Fruit fly (Drosophila melanogaster) whole organism, embryonic: Measurements from ENCODE around the gene CG33932.

Source experiments
- Asciz ChIP-seq: fragments of 200-800 bp; sonication (Bioruptor generic); optimal IDR thresholded peaks from 2 replicates; lab custom pipeline; 2017; ENCODE audit warnings: missing biosample characterization, mild to moderate bottlenecking, missing genetic modification characterization, missing genetic modification reagents
- BEAF-32 ChIP-seq: fragments of 200-800 bp; sonication (Bioruptor generic); optimal IDR thresholded peaks from 3 replicates; lab custom pipeline; 2017; ENCODE audit warnings: missing biosample characterization, missing genetic modification characterization, mild to moderate bottlenecking, moderate library complexity, missing genetic modification reagents
- CG10209 ChIP-seq: fragments of 200-800 bp; sonication (Bioruptor generic); optimal IDR thresholded peaks from 3 replicates; lab custom pipeline; 2017; ENCODE audit warnings: missing biosample characterization, mild to moderate bottlenecking, missing genetic modification characterization, missing genetic modification reagents
- CG12071 ChIP-seq: fragments of 200-800 bp; sonication (Bioruptor generic); optimal IDR thresholded peaks from 3 replicates; lab custom pipeline; 2018; ENCODE audit warnings: missing biosample characterization, mild to moderate bottlenecking, missing genetic modification characterization
- CG12659 ChIP-seq: fragments of 200-800 bp; sonication (Bioruptor generic); optimal IDR thresholded peaks from 3 replicates; lab custom pipeline; 2017; ENCODE audit warnings: mild to moderate bottlenecking, missing biosample characterization, missing genetic modification reagents, missing genetic modification characterization
- CG13287 ChIP-seq: fragments of 200-800 bp; sonication (Bioruptor generic); IDR thresholded peaks from 2 replicates; pipeline ENCODE4 v1.3.6; 2022; ENCODE audit warnings: missing biosample characterization, missing genetic modification characterization; ENCODE audit not compliant: partially characterized antibody
- CG14050 ChIP-seq: fragments of 200-800 bp; sonication (Bioruptor generic); IDR thresholded peaks from 3 replicates; pipeline ENCODE4 v1.3.6; 2022; ENCODE audit warnings: missing biosample characterization, missing genetic modification characterization
- CG14710 ChIP-seq: fragments of 200-800 bp; sonication (Bioruptor generic); optimal IDR thresholded peaks from 3 replicates; lab custom pipeline; 2019; ENCODE audit warnings: missing biosample characterization, mild to moderate bottlenecking, missing genetic modification characterization, moderate library complexity
- CG15479 ChIP-seq: fragments of 200-800 bp; sonication (Bioruptor generic); optimal IDR thresholded peaks from 3 replicates; lab custom pipeline; 2019; ENCODE audit warnings: missing biosample characterization, mild to moderate bottlenecking, missing genetic modification characterization, moderate library complexity
- CG15514 ChIP-seq: fragments of 200-800 bp; sonication (Bioruptor generic); optimal IDR thresholded peaks from 3 replicates; lab custom pipeline; 2017; ENCODE audit warnings: missing biosample characterization, missing genetic modification characterization, mild to moderate bottlenecking, moderate library complexity, missing genetic modification reagents
- CG15696 ChIP-seq: fragments of 200-800 bp; sonication (Bioruptor generic); optimal IDR thresholded peaks from 2 replicates; lab custom pipeline; 2019; ENCODE audit warnings: missing biosample characterization, mild to moderate bottlenecking, missing genetic modification characterization, moderate library complexity
- CG2120 ChIP-seq: fragments of 200-800 bp; sonication (Bioruptor generic); optimal IDR thresholded peaks from 3 replicates; lab custom pipeline; 2016; ENCODE audit warnings: missing biosample characterization, missing genetic modification characterization
- CG31388 ChIP-seq: fragments of 200-800 bp; sonication (Bioruptor generic); optimal IDR thresholded peaks from 2 replicates; lab custom pipeline; 2016; ENCODE audit warnings: missing biosample characterization, missing genetic modification characterization
- CG4404 ChIP-seq: fragments of 200-800 bp; sonication (Bioruptor generic); IDR thresholded peaks from 2 replicates; pipeline ENCODE4 v1.3.6; 2022; ENCODE audit warnings: missing biosample characterization, missing genetic modification characterization
- CG7357 ChIP-seq: fragments of 200-800 bp; sonication (Bioruptor generic); IDR thresholded peaks from 3 replicates; pipeline ENCODE4 v1.3.6; 2022; ENCODE audit warnings: missing biosample characterization, missing genetic modification characterization
- CG9727 ChIP-seq: fragments of 200-800 bp; sonication (Bioruptor generic); optimal IDR thresholded peaks from 3 replicates; lab custom pipeline; 2017; ENCODE audit warnings: missing biosample characterization, mild to moderate bottlenecking, missing genetic modification characterization
- CG9797 ChIP-seq: fragments of 200-800 bp; sonication (Bioruptor generic); optimal IDR thresholded peaks from 3 replicates; lab custom pipeline; 2018; ENCODE audit warnings: missing biosample characterization, mild to moderate bottlenecking, missing genetic modification characterization
- CG9817 ChIP-seq: fragments of 200-800 bp; sonication (Bioruptor generic); optimal IDR thresholded peaks from 2 replicates; lab custom pipeline; 2018; ENCODE audit warnings: missing biosample characterization, mild to moderate bottlenecking, missing genetic modification characterization, moderate library complexity
- D19B ChIP-seq: fragments of 200-800 bp; sonication (Bioruptor generic); optimal IDR thresholded peaks from 2 replicates; lab custom pipeline; 2017; ENCODE audit warnings: missing biosample characterization, mild to moderate bottlenecking, missing genetic modification characterization
- Dref ChIP-seq: fragments of 200-800 bp; sonication (Bioruptor generic); IDR thresholded peaks from 2 replicates; pipeline ENCODE4 v1.3.6; 2022; ENCODE audit warnings: missing biosample characterization, missing genetic modification characterization
- GATAe ChIP-seq: fragments of 200-800 bp; sonication (Bioruptor generic); conservative IDR thresholded peaks from 2 replicates; pipeline ENCODE4 v1.3.6; 2022; ENCODE audit warnings: missing biosample characterization, missing genetic modification characterization
- HmgD ChIP-seq: fragments of 200-800 bp; sonication (Bioruptor generic); optimal IDR thresholded peaks from 3 replicates; lab custom pipeline; 2016; ENCODE audit warnings: missing biosample characterization, missing genetic modification characterization
- Hmr ChIP-seq: fragments of 200-800 bp; sonication (Bioruptor generic); optimal IDR thresholded peaks from 3 replicates; lab custom pipeline; 2017; ENCODE audit warnings: mild to moderate bottlenecking, missing biosample characterization, missing genetic modification reagents, missing genetic modification characterization
- Lhr ChIP-seq: fragments of 200-800 bp; sonication (Bioruptor generic); optimal IDR thresholded peaks from 3 replicates; lab custom pipeline; 2017; ENCODE audit warnings: mild to moderate bottlenecking, missing biosample characterization, missing genetic modification reagents, missing genetic modification characterization
- Meics ChIP-seq: fragments of 200-800 bp; sonication (Bioruptor generic); optimal IDR thresholded peaks from 2 replicates; lab custom pipeline; 2017; ENCODE audit warnings: missing biosample characterization, mild to moderate bottlenecking, missing genetic modification characterization
- Myb ChIP-seq: fragments of 200-800 bp; sonication (Bioruptor generic); optimal IDR thresholded peaks from 2 replicates; lab custom pipeline; 2016; ENCODE audit warnings: missing biosample characterization, missing genetic modification characterization
- Nf-YB ChIP-seq: fragments of 200-800 bp; sonication (Bioruptor generic); optimal IDR thresholded peaks from 3 replicates; lab custom pipeline; 2019; ENCODE audit warnings: missing biosample characterization, mild to moderate bottlenecking, missing genetic modification characterization, moderate library complexity
- Rfx ChIP-seq: fragments of 200-800 bp; sonication (Bioruptor generic); IDR thresholded peaks from 2 replicates; pipeline ENCODE4 v1.3.6; 2022; ENCODE audit warnings: missing biosample characterization, missing genetic modification characterization
- Xbp1 ChIP-seq: fragments of 200-800 bp; sonication (Bioruptor generic); optimal IDR thresholded peaks from 3 replicates; lab custom pipeline; 2016; ENCODE audit warnings: missing biosample characterization, mild to moderate bottlenecking, missing genetic modification characterization
- al ChIP-seq: fragments of 200-800 bp; sonication (Bioruptor generic); IDR thresholded peaks from 2 replicates; pipeline ENCODE4 v1.3.6; 2022; ENCODE audit warnings: missing biosample characterization, missing genetic modification characterization
- aop ChIP-seq: fragments of 200-800 bp; sonication (Bioruptor generic); IDR thresholded peaks from 2 replicates; pipeline ENCODE4 v1.3.6; 2022; ENCODE audit warnings: missing biosample characterization, missing genetic modification characterization
- ase ChIP-seq: fragments of 200-800 bp; sonication (Bioruptor generic); IDR thresholded peaks from 3 replicates; pipeline ENCODE4 v1.3.6; 2022; ENCODE audit warnings: missing biosample characterization, missing genetic modification characterization
- fd96Cb ChIP-seq: fragments of 200-800 bp; sonication (Bioruptor generic); optimal IDR thresholded peaks from 2 replicates; lab custom pipeline; 2018; ENCODE audit warnings: missing biosample characterization, mild to moderate bottlenecking, missing genetic modification characterization, moderate library complexity
- gro ChIP-seq: fragments of 200-800 bp; sonication (Bioruptor generic); optimal IDR thresholded peaks from 2 replicates; lab custom pipeline; 2016; ENCODE audit warnings: missing biosample characterization, missing genetic modification characterization
- insv ChIP-seq, 2 experiments: fragments of 200-800 bp; sonication (Bioruptor generic); optimal IDR thresholded peaks; 3 replicates each; lab custom pipeline; 2016 to 2018; ENCODE audit warnings: missing biosample characterization in 2 of 2, missing genetic modification characterization in 2 of 2
- knrl ChIP-seq: fragments of 200-800 bp; sonication (Bioruptor generic); IDR thresholded peaks from 3 replicates; pipeline ENCODE4 v1.3.6; 2022; ENCODE audit warnings: missing biosample characterization, missing genetic modification characterization; ENCODE audit not compliant: partially characterized antibody
- nerfin-2 ChIP-seq: fragments of 200-800 bp; sonication (Bioruptor generic); IDR thresholded peaks from 2 replicates; pipeline ENCODE4 v1.3.6; 2022; ENCODE audit warnings: missing biosample characterization, missing genetic modification characterization; ENCODE audit not compliant: partially characterized antibody
- onecut ChIP-seq: fragments of 200-800 bp; sonication (Bioruptor generic); IDR thresholded peaks from 2 replicates; pipeline ENCODE4 v1.3.6; 2022; ENCODE audit warnings: missing biosample characterization, missing genetic modification characterization
- pan ChIP-seq, 4 experiments: fragments of >200 bp in 3 of 4; fragments of 200-800 bp in 1 of 4; sonication (Bioruptor generic) in 1 of 4; optimal IDR thresholded peaks in 3 of 4; IDR thresholded peaks in 1 of 4; 2 replicates each; pipeline versions ENCODE4 v1.3.6 to Lab custom; 2017 to 2022; ENCODE audit warnings: missing biosample characterization in 2 of 4, missing genetic modification characterization in 2 of 4, mixed read lengths in 1 of 4
- pros ChIP-seq: fragments of 200-800 bp; sonication (Bioruptor generic); optimal IDR thresholded peaks from 3 replicates; lab custom pipeline; 2019; ENCODE audit warnings: missing biosample characterization, mild to moderate bottlenecking, missing genetic modification characterization, moderate library complexity
- psq ChIP-seq: fragments of 200-800 bp; sonication (Bioruptor generic); optimal IDR thresholded peaks from 2 replicates; lab custom pipeline; 2017; ENCODE audit warnings: missing biosample characterization, missing genetic modification characterization
- ranshi ChIP-seq: fragments of 200-800 bp; sonication (Bioruptor generic); IDR thresholded peaks from 2 replicates; pipeline ENCODE4 v1.3.6; 2022; ENCODE audit warnings: missing biosample characterization, missing genetic modification characterization
- rib ChIP-seq: fragments of 200-800 bp; sonication (Bioruptor generic); IDR thresholded peaks from 2 replicates; pipeline ENCODE4 v1.3.6; 2022; ENCODE audit warnings: missing biosample characterization, missing genetic modification characterization
- sim ChIP-seq: fragments of 200-800 bp; sonication (Bioruptor generic); IDR thresholded peaks from 2 replicates; pipeline ENCODE4 v1.3.6; 2022; ENCODE audit warnings: missing biosample characterization, missing genetic modification characterization
- stc ChIP-seq: fragments of 200-800 bp; sonication (Bioruptor generic); IDR thresholded peaks from 2 replicates; pipeline ENCODE4 v1.3.6; 2022; ENCODE audit warnings: missing biosample characterization, missing genetic modification characterization
- tna ChIP-seq: fragments of 200-800 bp; sonication (Bioruptor generic); IDR thresholded peaks from 2 replicates; pipeline ENCODE4 v1.3.6; 2022; ENCODE audit warnings: missing biosample characterization, missing genetic modification characterization; ENCODE audit not compliant: partially characterized antibody
- tup ChIP-seq: fragments of 200-800 bp; sonication (Bioruptor generic); optimal IDR thresholded peaks from 2 replicates; lab custom pipeline; 2016; ENCODE audit warnings: missing biosample characterization, mild to moderate bottlenecking, missing genetic modification characterization, moderate library complexity
- vfl ChIP-seq: fragments of 200-800 bp; sonication (Bioruptor generic); optimal IDR thresholded peaks from 2 replicates; lab custom pipeline; 2016; ENCODE audit warnings: missing biosample characterization, missing genetic modification characterization
- wor ChIP-seq: fragments of 200-800 bp; sonication (Bioruptor generic); IDR thresholded peaks from 2 replicates; pipeline ENCODE4 v1.3.6; 2022; ENCODE audit warnings: missing biosample characterization, missing genetic modification characterization
- zfh2 ChIP-seq: fragments of 200-800 bp; sonication (Bioruptor generic); optimal IDR thresholded peaks from 2 replicates; lab custom pipeline; 2016; ENCODE audit warnings: missing biosample characterization, missing genetic modification characterization

CG33932 gene

dm6 chrX:19696845-19697244 lies 47.4 kb upstream of the CG33932 start, which contains the start of gene Cdc42 (continued):
- TF ChIP-seq Nf-YB (GFP tag; lab: Kevin White, UChicago): no peak
- TF ChIP-seq BEAF-32 (GFP tag; lab: Kevin White, UChicago): peak; percentile 55
- no peak for TF ChIP-seq pan (optimal IDR thresholded peaks at IDR 0.05; lab: Kevin White, UChicago)
- no peak for TF ChIP-seq pan (GFP tag; optimal IDR thresholded peaks at IDR 0.05 in 1 of 2, IDR thresholded peaks at IDR 0.05 in 1 of 2)
- no peak for TF ChIP-seq Hmr (GFP tag; lab: Kevin White, UChicago)
- no peak for TF ChIP-seq pros (GFP tag; lab: Kevin White, UChicago)
- TF ChIP-seq rib (GFP tag; lab: Robert Waterston, UW): no peak
- no peak for TF ChIP-seq CG14050 (GFP tag; lab: Robert Waterston, UW)
- TF ChIP-seq tup (GFP tag; lab: Kevin White, UChicago): no peak
- TF ChIP-seq Xbp1 (GFP tag; lab: Kevin White, UChicago): no peak
- TF ChIP-seq CG14710 (tag; lab: Kevin White, UChicago): no peak
- no peak for TF ChIP-seq sim
- no peak for TF ChIP-seq vfl (GFP tag; lab: Kevin White, UChicago)
- no peak for TF ChIP-seq ase (GFP tag; lab: Robert Waterston, UW)
- peak; percentile 29 for TF ChIP-seq CG12659 (GFP tag; lab: Kevin White, UChicago)
- TF ChIP-seq Dref (GFP tag; lab: Robert Waterston, UW): peak; percentile 43
- peak; percentile 6 for TF ChIP-seq zfh2 (GFP tag; lab: Kevin White, UChicago)
- TF ChIP-seq onecut (GFP tag; lab: Robert Waterston, UW): no peak
- TF ChIP-seq ranshi (GFP tag; lab: Robert Waterston, UW): no peak
- TF ChIP-seq CG2120 (GFP tag; lab: Kevin White, UChicago): no peak
- TF ChIP-seq CG31388 (GFP tag; lab: Kevin White, UChicago): no peak
- no peak for TF ChIP-seq CG4404
- peak; percentile 51; the same call in 1 of the 2 replicates for TF ChIP-seq aop (GFP tag; lab: Robert Waterston, UW)
- peak; percentile 4 for TF ChIP-seq Myb
- no peak for TF ChIP-seq fd96Cb (tag; lab: Kevin White, UChicago)
- TF ChIP-seq Rfx (GFP tag; lab: Robert Waterston, UW): peak; percentile 43; the same call in 1 of the 2 replicates
- no peak for TF ChIP-seq tna
- TF ChIP-seq nerfin-2 (GFP tag; lab: Robert Waterston, UW): 0 out of 2 replicates have a peak, but pooled peaks have one; percentile 31
- no peak for TF ChIP-seq CG15479
- no peak for TF ChIP-seq insv (GFP tag; optimal IDR thresholded peaks at IDR 0.05; lab: Kevin White, UChicago)
- no peak for TF ChIP-seq D19B (GFP tag; lab: Kevin White, UChicago)
- TF ChIP-seq wor (GFP tag; lab: Robert Waterston, UW): no peak
- no peak for TF ChIP-seq stc (GFP tag; lab: Robert Waterston, UW)
- no peak for TF ChIP-seq gro (GFP tag; lab: Kevin White, UChicago)
- TF ChIP-seq Meics (GFP tag; lab: Kevin White, UChicago): no peak
- peak; percentile 24; the same call in 1 of the 2 replicates for TF ChIP-seq CG13287 (GFP tag; lab: Robert Waterston, UW)
- no peak for TF ChIP-seq CG10209 (GFP tag; lab: Kevin White, UChicago)
- TF ChIP-seq CG15514: peak; percentile 42
- TF ChIP-seq CG12071: no peak
- TF ChIP-seq GATAe (GFP tag; lab: Robert Waterston, UW): no peak
- no peak for TF ChIP-seq CG7357
- peak; percentile 20 for TF ChIP-seq CG9797
- TF ChIP-seq Asciz (GFP tag; lab: Kevin White, UChicago): no peak
- 0 out of 3 replicates have a peak, but pooled peaks have one; percentile 11 for TF ChIP-seq knrl (GFP tag; lab: Robert Waterston, UW)
- TF ChIP-seq CG15696: no peak
- no peak for TF ChIP-seq psq (GFP tag; lab: Kevin White, UChicago)
- no peak for TF ChIP-seq CG9727
- TF ChIP-seq Lhr (GFP tag; lab: Kevin White, UChicago): no peak
- TF ChIP-seq HmgD (GFP tag; lab: Kevin White, UChicago): no peak
- no peak for TF ChIP-seq CG9817 (tag; lab: Kevin White, UChicago)
- TF ChIP-seq al: no peak
